Fruit fly (Drosophila melanogaster) whole organism, embryonic: ENCODE results near the gene CG16719.

ENCODE experiments used
- Adf1 ChIP-seq: fragments of 200-800 bp; sonication (Bioruptor generic); IDR thresholded peaks from 2 replicates; pipeline ENCODE4 v1.3.6; 2022; ENCODE audit warnings: missing biosample characterization, missing genetic modification characterization
- Awh ChIP-seq: fragments of 200-800 bp; sonication (Bioruptor generic); IDR thresholded peaks from 2 replicates; pipeline ENCODE4, ENCODE4 v1.3.6; 2022; ENCODE audit warnings: missing biosample characterization, missing genetic modification characterization
- CG10565 ChIP-seq: fragments of 200-800 bp; sonication (Bioruptor generic); optimal IDR thresholded peaks from 3 replicates; lab custom pipeline; 2016; ENCODE audit warnings: missing biosample characterization, mild to moderate bottlenecking, missing genetic modification characterization
- CG11085 ChIP-seq: fragments of 200-800 bp; sonication (Bioruptor generic); IDR thresholded peaks from 2 replicates; pipeline ENCODE4 v1.3.6; 2022; ENCODE audit warnings: missing biosample characterization, missing genetic modification characterization
- CG12155 ChIP-seq: fragments of 200-800 bp; sonication (Bioruptor generic); optimal IDR thresholded peaks from 3 replicates; lab custom pipeline; 2016; ENCODE audit warnings: missing biosample characterization, missing genetic modification characterization
- CG12769 ChIP-seq: fragments of 200-800 bp; sonication (Bioruptor generic); optimal IDR thresholded peaks from 2 replicates; lab custom pipeline; 2019; ENCODE audit warnings: missing biosample characterization, mild to moderate bottlenecking, missing genetic modification characterization, moderate library complexity
- CG13123 ChIP-seq: fragments of 200-800 bp; sonication (Bioruptor generic); optimal IDR thresholded peaks from 2 replicates; lab custom pipeline; 2016; ENCODE audit warnings: missing biosample characterization, missing genetic modification characterization
- CG13287 ChIP-seq: fragments of 200-800 bp; sonication (Bioruptor generic); IDR thresholded peaks from 2 replicates; pipeline ENCODE4 v1.3.6; 2022; ENCODE audit warnings: missing biosample characterization, missing genetic modification characterization; ENCODE audit not compliant: partially characterized antibody
- CG14710 ChIP-seq: fragments of 200-800 bp; sonication (Bioruptor generic); optimal IDR thresholded peaks from 3 replicates; lab custom pipeline; 2019; ENCODE audit warnings: missing biosample characterization, mild to moderate bottlenecking, missing genetic modification characterization, moderate library complexity
- CG1603 ChIP-seq: fragments of 200-800 bp; sonication (Bioruptor generic); optimal IDR thresholded peaks from 2 replicates; lab custom pipeline; 2019; ENCODE audit warnings: missing biosample characterization, mild to moderate bottlenecking, missing genetic modification characterization, moderate library complexity
- CG17186 ChIP-seq: fragments of 200-800 bp; sonication (Bioruptor generic); optimal IDR thresholded peaks from 3 replicates; lab custom pipeline; 2017; ENCODE audit warnings: missing biosample characterization, missing genetic modification reagents, missing genetic modification characterization
- CG18262 ChIP-seq: fragments of 200-800 bp; optimal IDR thresholded peaks from 3 replicates; lab custom pipeline; 2019; ENCODE audit warnings: missing biosample characterization, mild to moderate bottlenecking, missing genetic modification characterization, moderate library complexity
- CG2678 ChIP-seq: fragments of 200-800 bp; sonication (Bioruptor generic); optimal IDR thresholded peaks from 3 replicates; lab custom pipeline; 2019; ENCODE audit warnings: missing biosample characterization, mild to moderate bottlenecking, missing genetic modification characterization, moderate library complexity
- CG2712 ChIP-seq: fragments of 200-800 bp; optimal IDR thresholded peaks from 3 replicates; lab custom pipeline; 2019; ENCODE audit warnings: missing biosample characterization, mild to moderate bottlenecking, missing genetic modification characterization, moderate library complexity
- CG31388 ChIP-seq: fragments of 200-800 bp; sonication (Bioruptor generic); optimal IDR thresholded peaks from 2 replicates; lab custom pipeline; 2016; ENCODE audit warnings: missing biosample characterization, missing genetic modification characterization
- CG34224 ChIP-seq: fragments of 200-800 bp; sonication (Bioruptor generic); IDR thresholded peaks from 3 replicates; pipeline ENCODE4 v1.3.6; 2022; ENCODE audit warnings: missing biosample characterization, missing genetic modification characterization; ENCODE audit not compliant: partially characterized antibody
- CG8290 ChIP-seq, 3 experiments: fragments of 200-800 bp; sonication (Bioruptor generic); optimal IDR thresholded peaks; 2 replicates each; lab custom pipeline; 2016 to 2019; ENCODE audit warnings: missing biosample characterization in 3 of 3, missing genetic modification characterization in 3 of 3, mild to moderate bottlenecking in 2 of 3, moderate library complexity in 1 of 3
- CG9932 ChIP-seq: fragments of 200-800 bp; sonication (Bioruptor generic); IDR thresholded peaks from 2 replicates; pipeline ENCODE4 v1.3.6; 2022; ENCODE audit warnings: missing biosample characterization, missing genetic modification characterization
- CTCF ChIP-seq: fragments of 200-800 bp; sonication (Bioruptor generic); optimal IDR thresholded peaks from 2 replicates; lab custom pipeline; 2017; ENCODE audit warnings: missing biosample characterization, mild to moderate bottlenecking, missing genetic modification characterization, moderate library complexity
- Doc3 ChIP-seq: fragments of 200-800 bp; sonication (Bioruptor generic); IDR thresholded peaks from 3 replicates; pipeline ENCODE4 v1.3.6; 2022; ENCODE audit warnings: missing biosample characterization, missing genetic modification characterization; ENCODE audit not compliant: partially characterized antibody
- Fer1 ChIP-seq: fragments of 200-800 bp; sonication (Bioruptor generic); optimal IDR thresholded peaks from 2 replicates; lab custom pipeline; 2017; ENCODE audit warnings: missing biosample characterization, mild to moderate bottlenecking, missing genetic modification characterization
- Fer3 ChIP-seq: fragments of 200-800 bp; sonication (Bioruptor generic); optimal IDR thresholded peaks from 2 replicates; lab custom pipeline; 2018; ENCODE audit warnings: missing biosample characterization, mild to moderate bottlenecking, missing genetic modification characterization, moderate library complexity
- HLH4C ChIP-seq: fragments of 200-800 bp; sonication (Bioruptor generic); IDR thresholded peaks from 3 replicates; pipeline ENCODE4 v1.3.6; 2022; ENCODE audit warnings: missing biosample characterization, missing genetic modification characterization; ENCODE audit not compliant: partially characterized antibody
- HLHmδ ChIP-seq: fragments of 200-800 bp; sonication (Bioruptor generic); optimal IDR thresholded peaks from 2 replicates; lab custom pipeline; 2018; ENCODE audit warnings: missing biosample characterization, mild to moderate bottlenecking, missing genetic modification characterization, moderate library complexity
- Lhr ChIP-seq: fragments of 200-800 bp; sonication (Bioruptor generic); optimal IDR thresholded peaks from 3 replicates; lab custom pipeline; 2017; ENCODE audit warnings: mild to moderate bottlenecking, missing biosample characterization, missing genetic modification reagents, missing genetic modification characterization
- Lpt ChIP-seq: fragments of >200 bp; optimal IDR thresholded peaks from 2 replicates; lab custom pipeline; 2018; ENCODE audit warnings: missing biosample characterization, missing genetic modification characterization
- Med ChIP-seq: fragments of 200-800 bp; sonication (Bioruptor generic); peaks from one replicate; lab custom pipeline; 2016; ENCODE audit warnings: missing biosample characterization, missing genetic modification characterization, mild to moderate bottlenecking, inconsistent platforms, moderate library complexity
- Myb ChIP-seq: fragments of 200-800 bp; sonication (Bioruptor generic); optimal IDR thresholded peaks from 2 replicates; lab custom pipeline; 2016; ENCODE audit warnings: missing biosample characterization, missing genetic modification characterization
- Neu2 ChIP-seq: fragments of 200-800 bp; sonication (Bioruptor generic); optimal IDR thresholded peaks from 3 replicates; lab custom pipeline; 2016; ENCODE audit warnings: missing biosample characterization, missing genetic modification characterization, borderline replicate concordance
- Sin3A ChIP-seq: fragments of >200 bp; optimal IDR thresholded peaks from 2 replicates; lab custom pipeline; 2018
- Sry-δ ChIP-seq: fragments of 200-800 bp; sonication (Bioruptor generic); optimal IDR thresholded peaks from 2 replicates; lab custom pipeline; 2016; ENCODE audit warnings: missing biosample characterization, missing genetic modification characterization
- ase ChIP-seq: fragments of 200-800 bp; sonication (Bioruptor generic); IDR thresholded peaks from 3 replicates; pipeline ENCODE4 v1.3.6; 2022; ENCODE audit warnings: missing biosample characterization, missing genetic modification characterization
- bowl ChIP-seq: fragments of 200-800 bp; sonication (Bioruptor generic); IDR thresholded peaks from 2 replicates; pipeline ENCODE4 v1.3.6; 2022; ENCODE audit warnings: missing biosample characterization, missing genetic modification characterization
- caup ChIP-seq: fragments of 200-800 bp; sonication (Bioruptor generic); optimal IDR thresholded peaks from 3 replicates; lab custom pipeline; 2017; ENCODE audit warnings: missing biosample characterization, mild to moderate bottlenecking, missing genetic modification characterization, moderate library complexity; ENCODE audit not compliant: severe bottlenecking
- ci ChIP-seq: fragments of 200-800 bp; sonication (Bioruptor generic); IDR thresholded peaks from 3 replicates; pipeline ENCODE4 v1.3.6; 2022; ENCODE audit warnings: missing biosample characterization, missing genetic modification characterization
- dmrt11E ChIP-seq: fragments of 200-800 bp; sonication (Bioruptor generic); optimal IDR thresholded peaks from 3 replicates; lab custom pipeline; 2018; ENCODE audit warnings: missing biosample characterization, mild to moderate bottlenecking, missing genetic modification characterization, moderate library complexity
- ems ChIP-seq: fragments of 200-800 bp; sonication (Bioruptor generic); optimal IDR thresholded peaks from 3 replicates; lab custom pipeline; 2016; ENCODE audit warnings: missing biosample characterization, missing genetic modification characterization
- eve ChIP-seq, 2 experiments: fragments of >200 bp; optimal IDR thresholded peaks; 2 replicates each; lab custom pipeline; 2017; ENCODE audit warnings: missing biosample characterization in 2 of 2, missing genetic modification characterization in 2 of 2
- gro ChIP-seq: fragments of 200-800 bp; sonication (Bioruptor generic); optimal IDR thresholded peaks from 2 replicates; lab custom pipeline; 2016; ENCODE audit warnings: missing biosample characterization, missing genetic modification characterization
- jing ChIP-seq: fragments of 200-800 bp; sonication (Bioruptor generic); optimal IDR thresholded peaks from 2 replicates; lab custom pipeline; 2018; ENCODE audit warnings: missing biosample characterization, mild to moderate bottlenecking, missing genetic modification characterization
- nerfin-1 ChIP-seq: fragments of 200-800 bp; sonication (Bioruptor generic); optimal IDR thresholded peaks from 3 replicates; lab custom pipeline; 2019; ENCODE audit warnings: missing biosample characterization, mild to moderate bottlenecking, missing genetic modification characterization, moderate library complexity
- peb ChIP-seq: fragments of 200-800 bp; sonication (Bioruptor generic); IDR thresholded peaks from 2 replicates; pipeline ENCODE4 v1.3.6; 2022; ENCODE audit warnings: missing biosample characterization, missing genetic modification characterization
- pfk ChIP-seq: fragments of 200-800 bp; sonication (Bioruptor generic); optimal IDR thresholded peaks from 2 replicates; lab custom pipeline; 2018; ENCODE audit warnings: missing biosample characterization, mild to moderate bottlenecking, missing genetic modification characterization, moderate library complexity
- prd ChIP-seq, 3 experiments: fragments of >200 bp in 2 of 3; fragments of 200-800 bp in 1 of 3; sonication (Bioruptor generic) in 1 of 3; optimal IDR thresholded peaks in 2 of 3; IDR thresholded peaks in 1 of 3; 2 replicates in 2 of 3; 3 replicates in 1 of 3; pipeline versions ENCODE4 v1.3.6 to Lab custom; 2017 to 2022; ENCODE audit warnings: missing biosample characterization in 1 of 3, missing genetic modification characterization in 1 of 3
- shn ChIP-seq: fragments of 200-800 bp; sonication (Bioruptor generic); optimal IDR thresholded peaks from 3 replicates; lab custom pipeline; 2016; ENCODE audit warnings: missing biosample characterization, missing genetic modification characterization
- sima ChIP-seq: fragments of 200-800 bp; sonication (Bioruptor generic); optimal IDR thresholded peaks from 2 replicates; lab custom pipeline; 2016; ENCODE audit warnings: missing biosample characterization, missing genetic modification characterization
- sqz ChIP-seq: fragments of 200-800 bp; sonication (Bioruptor generic); optimal IDR thresholded peaks from 3 replicates; lab custom pipeline; 2018; ENCODE audit warnings: missing biosample characterization, mild to moderate bottlenecking, missing genetic modification characterization
- ttk ChIP-seq: fragments of 200-800 bp; sonication (Bioruptor generic); IDR thresholded peaks from 2 replicates; pipeline ENCODE4 v2.1.2; 2022; ENCODE audit warnings: missing biosample characterization, missing genetic modification characterization
- tx ChIP-seq: fragments of 200-800 bp; sonication (Bioruptor generic); optimal IDR thresholded peaks from 2 replicates; lab custom pipeline; 2016; ENCODE audit warnings: missing biosample characterization, missing genetic modification characterization
- usp ChIP-seq: fragments of >200 bp; optimal IDR thresholded peaks from 2 replicates; lab custom pipeline; 2017; ENCODE audit warnings: missing biosample characterization, missing genetic modification characterization

CG16719 gene

dm6 chr3L:9690798-9691475, 6.0 kb downstream of the CG16719 start (continued):
- TF ChIP-seq CG8290 (GFP tag; optimal IDR thresholded peaks at IDR 0.05; lab: Kevin White, UChicago) (no peak), CG8290 (tag; optimal IDR thresholded peaks at IDR 0.05; lab: Kevin White, UChicago) (no peak), Fer3 (tag; lab: Kevin White, UChicago) (peak; percentile 57), sqz (GFP tag; lab: Kevin White, UChicago) (no peak), HLH4C (no peak), Doc3 (GFP tag; lab: Robert Waterston, UW) (no peak), eve (GFP tag; optimal IDR thresholded peaks at IDR 0.05; lab: Kevin White, UChicago) (no peak), ci (GFP tag; lab: Robert Waterston, UW) (no peak), bowl (GFP tag; lab: Robert Waterston, UW) (no peak), Sin3A (no peak), caup (GFP tag; lab: Kevin White, UChicago) (peak; percentile 25), Fer1 (GFP tag; lab: Kevin White, UChicago) (peak; percentile 69), Lpt (GFP tag; lab: Kevin White, UChicago) (no peak), Myb (GFP tag; lab: Kevin White, UChicago) (peak; percentile 24), Lhr (GFP tag; lab: Kevin White, UChicago) (no peak), nerfin-1 (tag; lab: Kevin White, UChicago) (no peak), CG13287 (no peak), gro (GFP tag; lab: Kevin White, UChicago) (no peak), tx (no peak), CG17186 (GFP tag; lab: Kevin White, UChicago) (no peak), Neu2 (GFP tag; lab: Kevin White, UChicago) (no peak), CG10565 (no peak), ems (no peak), jing (no peak), Med (GFP tag; lab: Kevin White, UChicago) (peak; percentile 73), Adf1 (GFP tag; lab: Robert Waterston, UW) (0 out of 2 replicates have a peak, but pooled peaks have one; percentile 6), shn (GFP tag; lab: Kevin White, UChicago) (no peak), Awh (GFP tag; lab: Robert Waterston, UW) (no peak), CG2678 (tag; lab: Kevin White, UChicago) (peak; percentile 81), prd (optimal IDR thresholded peaks at IDR 0.05; lab: Kevin White, UChicago) (no peak), prd (GFP tag; IDR thresholded peaks at IDR 0.05; lab: Robert Waterston, UW) (peak; percentile 18; the same call in 1 of the 3 replicates), ttk (GFP tag; lab: Robert Waterston, UW) (no peak), CG11085 (GFP tag; lab: Robert Waterston, UW) (no peak), CG34224 (no peak), CG2712 (tag; lab: Kevin White, UChicago) (peak; percentile 16), peb (GFP tag; lab: Robert Waterston, UW) (no peak), dmrt11E (tag; lab: Kevin White, UChicago) (no peak), CG14710 (tag; lab: Kevin White, UChicago) (no peak), CG13123 (GFP tag; lab: Kevin White, UChicago) (no peak), CG12769 (tag; lab: Kevin White, UChicago) (peak; percentile 87), CG12155 (GFP tag; lab: Kevin White, UChicago) (no peak), CG31388 (GFP tag; lab: Kevin White, UChicago) (no peak), Sry-δ (GFP tag; lab: Kevin White, UChicago) (no peak), HLHmδ (no peak), CG1603 (tag; lab: Kevin White, UChicago) (no peak), CG18262 (tag; lab: Kevin White, UChicago) (no peak), CG9932 (GFP tag; lab: Robert Waterston, UW) (peak; percentile 34; the same call in 1 of the 2 replicates), sima (GFP tag; lab: Kevin White, UChicago) (no peak), ase (GFP tag; lab: Robert Waterston, UW) (no peak), usp (no peak), pfk (GFP tag; lab: Kevin White, UChicago) (no peak), CTCF (no peak)
